Worm (Caenorhabditis elegans): ENCODE results near the gene frg-1.

ce11 chrIII:13005161-13005560 lies 26.2 kb downstream of the frg-1 start, which contains the start of gene snf-7:
- TF ChIP-seq zag-1 (tag; optimal IDR thresholded peaks at IDR 0.05): no peak
- no peak for TF ChIP-seq nhr-28 (tag; optimal IDR thresholded peaks at IDR 0.05)
- TF ChIP-seq nhr-41 (GFP tag; IDR thresholded peaks at IDR 0.05): no peak
- no peak for TF ChIP-seq snpc-4 (tag; optimal IDR thresholded peaks at IDR 0.05)
- no peak for TF ChIP-seq unc-62 (GFP tag; optimal IDR thresholded peaks at IDR 0.05 in 1 of 2)
- no peak for TF ChIP-seq unc-62 (tag; optimal IDR thresholded peaks at IDR 0.05)
- TF ChIP-seq nhr-76 (tag; optimal IDR thresholded peaks at IDR 0.05): no peak
- TF ChIP-seq fos-1 (tag; optimal IDR thresholded peaks at IDR 0.05): no peak
- peak; percentile 36 for TF ChIP-seq ceh-28 (tag; optimal IDR thresholded peaks at IDR 0.05)
- TF ChIP-seq ztf-11 (tag; optimal IDR thresholded peaks at IDR 0.05): no peak
- TF ChIP-seq ceh-82 (tag; optimal IDR thresholded peaks at IDR 0.05): no peak
